Fruit fly (Drosophila melanogaster) whole organism, embryonic: ENCODE measurements around the gene CG1161.

ENCODE experiments used
- Bdp1 ChIP-seq: fragments of 200-800 bp; sonication (Bioruptor generic); optimal IDR thresholded peaks from 3 replicates; lab custom pipeline; 2016; ENCODE audit warnings: missing biosample characterization, missing genetic modification characterization
- Blimp-1 ChIP-seq: fragments of 200-800 bp; sonication (Bioruptor generic); optimal IDR thresholded peaks from 3 replicates; lab custom pipeline; 2018; ENCODE audit warnings: missing biosample characterization, missing genetic modification characterization, mild to moderate bottlenecking, moderate library complexity, missing genetic modification reagents
- CG10209 ChIP-seq: fragments of 200-800 bp; sonication (Bioruptor generic); optimal IDR thresholded peaks from 3 replicates; lab custom pipeline; 2017; ENCODE audit warnings: missing biosample characterization, mild to moderate bottlenecking, missing genetic modification characterization, missing genetic modification reagents
- CG10565 ChIP-seq: fragments of 200-800 bp; sonication (Bioruptor generic); optimal IDR thresholded peaks from 3 replicates; lab custom pipeline; 2016; ENCODE audit warnings: missing biosample characterization, mild to moderate bottlenecking, missing genetic modification characterization
- CG12104 ChIP-seq: fragments of 200-800 bp; sonication (Bioruptor generic); optimal IDR thresholded peaks from 3 replicates; lab custom pipeline; 2016; ENCODE audit warnings: missing biosample characterization, missing genetic modification characterization
- CG14860 ChIP-seq: fragments of 200-800 bp; sonication (Bioruptor generic); IDR thresholded peaks from 3 replicates; pipeline ENCODE4 v1.3.6; 2022; ENCODE audit warnings: missing biosample characterization, missing genetic modification characterization; ENCODE audit not compliant: partially characterized antibody
- CG15073 ChIP-seq: fragments of 200-800 bp; sonication (Bioruptor generic); optimal IDR thresholded peaks from 2 replicates; lab custom pipeline; 2016; ENCODE audit warnings: missing biosample characterization, missing genetic modification characterization
- CG15514 ChIP-seq: fragments of 200-800 bp; sonication (Bioruptor generic); optimal IDR thresholded peaks from 3 replicates; lab custom pipeline; 2017; ENCODE audit warnings: missing biosample characterization, missing genetic modification characterization, mild to moderate bottlenecking, moderate library complexity, missing genetic modification reagents
- CG16863 ChIP-seq: fragments of 200-800 bp; sonication (Bioruptor generic); optimal IDR thresholded peaks from 3 replicates; lab custom pipeline; 2016; ENCODE audit warnings: missing biosample characterization, missing genetic modification characterization
- CG1792 ChIP-seq: fragments of 200-800 bp; sonication (Bioruptor generic); optimal IDR thresholded peaks from 2 replicates; lab custom pipeline; 2016; ENCODE audit warnings: missing biosample characterization, missing genetic modification characterization
- CG32767 ChIP-seq: fragments of 200-800 bp; sonication (Bioruptor generic); IDR thresholded peaks from 2 replicates; pipeline ENCODE4 v1.3.6; 2022; ENCODE audit warnings: missing biosample characterization, missing genetic modification characterization
- CG33213 ChIP-seq: fragments of 200-800 bp; sonication (Bioruptor generic); optimal IDR thresholded peaks from 3 replicates; lab custom pipeline; 2016; ENCODE audit warnings: missing biosample characterization, missing genetic modification characterization
- CG3726 ChIP-seq: fragments of 200-800 bp; sonication (Bioruptor generic); IDR thresholded peaks from 3 replicates; pipeline ENCODE4, ENCODE4 v1.3.6; 2022; ENCODE audit warnings: missing biosample characterization, missing genetic modification characterization
- CG4360 ChIP-seq: fragments of 200-800 bp; sonication (Bioruptor generic); IDR thresholded peaks from 2 replicates; pipeline ENCODE4 v1.3.6; 2022; ENCODE audit warnings: missing biosample characterization, missing genetic modification characterization
- CG6654 ChIP-seq: fragments of 200-800 bp; sonication (Bioruptor generic); optimal IDR thresholded peaks from 2 replicates; lab custom pipeline; 2017; ENCODE audit warnings: missing biosample characterization, mild to moderate bottlenecking, missing genetic modification characterization
- CG7786 ChIP-seq: fragments of 200-800 bp; sonication (Bioruptor generic); optimal IDR thresholded peaks from 2 replicates; lab custom pipeline; 2016; ENCODE audit warnings: missing biosample characterization, missing genetic modification characterization
- CG9727 ChIP-seq: fragments of 200-800 bp; sonication (Bioruptor generic); optimal IDR thresholded peaks from 3 replicates; lab custom pipeline; 2017; ENCODE audit warnings: missing biosample characterization, mild to moderate bottlenecking, missing genetic modification characterization
- CTCF ChIP-seq: fragments of 200-800 bp; sonication (Bioruptor generic); optimal IDR thresholded peaks from 2 replicates; lab custom pipeline; 2017; ENCODE audit warnings: missing biosample characterization, mild to moderate bottlenecking, missing genetic modification characterization, moderate library complexity
- Chrac-16 ChIP-seq: fragments of 200-800 bp; sonication (Bioruptor generic); optimal IDR thresholded peaks from 3 replicates; lab custom pipeline; 2016; ENCODE audit warnings: missing biosample characterization, missing genetic modification characterization
- Dad ChIP-seq: fragments of 200-800 bp; sonication (Bioruptor generic); optimal IDR thresholded peaks from 3 replicates; lab custom pipeline; 2016; ENCODE audit warnings: missing biosample characterization, missing genetic modification characterization
- Dp ChIP-seq: fragments of 200-800 bp; sonication (Bioruptor generic); optimal IDR thresholded peaks from 2 replicates; lab custom pipeline; 2018; ENCODE audit warnings: missing biosample characterization, mild to moderate bottlenecking, missing genetic modification characterization, moderate library complexity
- Drgx ChIP-seq: fragments of 200-800 bp; sonication (Bioruptor generic); IDR thresholded peaks from 2 replicates; pipeline ENCODE4 v1.3.6; 2022; ENCODE audit warnings: missing biosample characterization, missing genetic modification characterization
- E2f2 ChIP-seq: fragments of 200-800 bp; sonication (Bioruptor generic); IDR thresholded peaks from 2 replicates; pipeline ENCODE4 v1.3.6; 2022; ENCODE audit warnings: missing biosample characterization, missing genetic modification characterization
- Fer3 ChIP-seq: fragments of 200-800 bp; sonication (Bioruptor generic); optimal IDR thresholded peaks from 2 replicates; lab custom pipeline; 2018; ENCODE audit warnings: missing biosample characterization, mild to moderate bottlenecking, missing genetic modification characterization, moderate library complexity
- GATAe ChIP-seq: fragments of 200-800 bp; sonication (Bioruptor generic); conservative IDR thresholded peaks from 2 replicates; pipeline ENCODE4 v1.3.6; 2022; ENCODE audit warnings: missing biosample characterization, missing genetic modification characterization
- HmgZ ChIP-seq: fragments of 200-800 bp; sonication (Bioruptor generic); optimal IDR thresholded peaks from 2 replicates; lab custom pipeline; 2018; ENCODE audit warnings: missing biosample characterization, mild to moderate bottlenecking, missing genetic modification characterization
- Neu2 ChIP-seq: fragments of 200-800 bp; sonication (Bioruptor generic); optimal IDR thresholded peaks from 3 replicates; lab custom pipeline; 2016; ENCODE audit warnings: missing biosample characterization, missing genetic modification characterization, borderline replicate concordance
- Scr ChIP-seq: fragments of 200-800 bp; sonication (Bioruptor generic); IDR thresholded peaks from 2 replicates; pipeline ENCODE4 v1.3.6; 2022; ENCODE audit warnings: missing biosample characterization, missing genetic modification characterization; ENCODE audit not compliant: partially characterized antibody
- Xbp1 ChIP-seq: fragments of 200-800 bp; sonication (Bioruptor generic); optimal IDR thresholded peaks from 3 replicates; lab custom pipeline; 2016; ENCODE audit warnings: missing biosample characterization, mild to moderate bottlenecking, missing genetic modification characterization
- ase ChIP-seq: fragments of 200-800 bp; sonication (Bioruptor generic); IDR thresholded peaks from 3 replicates; pipeline ENCODE4 v1.3.6; 2022; ENCODE audit warnings: missing biosample characterization, missing genetic modification characterization
- cad ChIP-seq: fragments of >200 bp; optimal IDR thresholded peaks from 2 replicates; lab custom pipeline; 2017; ENCODE audit warnings: missing biosample characterization, missing genetic modification characterization
- crc ChIP-seq: fragments of 200-800 bp; sonication (Bioruptor generic); optimal IDR thresholded peaks from 2 replicates; lab custom pipeline; 2016; ENCODE audit warnings: missing biosample characterization, missing genetic modification characterization
- fd102C ChIP-seq: fragments of 200-800 bp; sonication (Bioruptor generic); optimal IDR thresholded peaks from 2 replicates; lab custom pipeline; 2018; ENCODE audit warnings: missing biosample characterization, mild to moderate bottlenecking, missing genetic modification characterization, moderate library complexity
- ftz-f1 ChIP-seq: fragments of 200-800 bp; sonication (Bioruptor generic); optimal IDR thresholded peaks from 2 replicates; lab custom pipeline; 2016; ENCODE audit warnings: missing biosample characterization, missing genetic modification characterization
- h ChIP-seq: fragments of >200 bp; optimal IDR thresholded peaks from 2 replicates; lab custom pipeline; 2017
- hkb ChIP-seq, 2 experiments: fragments of 200-800 bp in 1 of 2; fragments of >200 bp in 1 of 2; sonication (Bioruptor generic) in 1 of 2; IDR thresholded peaks in 1 of 2; optimal IDR thresholded peaks in 1 of 2; 2 replicates each; pipeline versions ENCODE4 v1.3.6 to Lab custom; 2017 to 2022; ENCODE audit warnings: missing biosample characterization in 1 of 2, missing genetic modification characterization in 1 of 2
- hth ChIP-seq: fragments of >200 bp; optimal IDR thresholded peaks from 2 replicates; lab custom pipeline; 2017; ENCODE audit warnings: inconsistent platforms
- kah ChIP-seq: fragments of 200-800 bp; sonication (Bioruptor generic); optimal IDR thresholded peaks from 2 replicates; lab custom pipeline; 2018; ENCODE audit warnings: missing biosample characterization, mild to moderate bottlenecking, missing genetic modification characterization
- knrl ChIP-seq: fragments of 200-800 bp; sonication (Bioruptor generic); IDR thresholded peaks from 3 replicates; pipeline ENCODE4 v1.3.6; 2022; ENCODE audit warnings: missing biosample characterization, missing genetic modification characterization; ENCODE audit not compliant: partially characterized antibody
- luna ChIP-seq: fragments of 200-800 bp; sonication (Bioruptor generic); optimal IDR thresholded peaks from 2 replicates; lab custom pipeline; 2016; ENCODE audit warnings: missing biosample characterization, missing genetic modification characterization
- mld ChIP-seq: fragments of 200-800 bp; sonication (Bioruptor generic); IDR thresholded peaks from 3 replicates; pipeline ENCODE4 v1.3.6; 2022; ENCODE audit warnings: missing biosample characterization, missing genetic modification characterization; ENCODE audit not compliant: partially characterized antibody
- p53 ChIP-seq: fragments of 200-800 bp; sonication (Bioruptor generic); optimal IDR thresholded peaks from 2 replicates; lab custom pipeline; 2016; ENCODE audit warnings: missing biosample characterization, missing genetic modification characterization
- pan ChIP-seq, 4 experiments: fragments of >200 bp in 3 of 4; fragments of 200-800 bp in 1 of 4; sonication (Bioruptor generic) in 1 of 4; optimal IDR thresholded peaks in 3 of 4; IDR thresholded peaks in 1 of 4; 2 replicates each; pipeline versions ENCODE4 v1.3.6 to Lab custom; 2017 to 2022; ENCODE audit warnings: missing biosample characterization in 2 of 4, missing genetic modification characterization in 2 of 4, mixed read lengths in 1 of 4
- pita ChIP-seq: fragments of 200-800 bp; sonication (Bioruptor generic); optimal IDR thresholded peaks from 2 replicates; lab custom pipeline; 2017; ENCODE audit warnings: missing biosample characterization, mild to moderate bottlenecking, missing genetic modification characterization
- pnt ChIP-seq: fragments of 200-800 bp; sonication (Bioruptor generic); optimal IDR thresholded peaks from 3 replicates; lab custom pipeline; 2016; ENCODE audit warnings: missing biosample characterization, missing genetic modification characterization
- shn ChIP-seq: fragments of 200-800 bp; sonication (Bioruptor generic); optimal IDR thresholded peaks from 3 replicates; lab custom pipeline; 2016; ENCODE audit warnings: missing biosample characterization, missing genetic modification characterization
- slou ChIP-seq: fragments of 200-800 bp; sonication (Bioruptor generic); optimal IDR thresholded peaks from 3 replicates; lab custom pipeline; 2016; ENCODE audit warnings: missing biosample characterization, missing genetic modification characterization
- sna ChIP-seq: fragments of 200-800 bp; sonication (Bioruptor generic); IDR thresholded peaks from 2 replicates; pipeline ENCODE4 v1.3.6; 2022; ENCODE audit warnings: missing biosample characterization, missing genetic modification characterization; ENCODE audit not compliant: partially characterized antibody
- tgo ChIP-seq: fragments of 200-800 bp; sonication (Bioruptor generic); IDR thresholded peaks from 3 replicates; pipeline ENCODE4 v1.3.6; 2022; ENCODE audit warnings: missing biosample characterization, missing genetic modification characterization
- toy ChIP-seq: fragments of 200-800 bp; sonication (Bioruptor generic); IDR thresholded peaks from 2 replicates; pipeline ENCODE4 v1.3.6; 2022; ENCODE audit warnings: missing biosample characterization, missing genetic modification characterization
- tup ChIP-seq: fragments of 200-800 bp; sonication (Bioruptor generic); optimal IDR thresholded peaks from 2 replicates; lab custom pipeline; 2016; ENCODE audit warnings: missing biosample characterization, mild to moderate bottlenecking, missing genetic modification characterization, moderate library complexity

The CG1161 gene

dm6 chr3R:5393742-5394391, 39.0 kb downstream of the CG1161 start, which contains the start of gene CG1172 (continued):
- TF ChIP-seq fd102C (GFP tag; lab: Kevin White, UChicago) (no peak), Neu2 (GFP tag; lab: Kevin White, UChicago) (no peak), CG7786 (GFP tag; lab: Kevin White, UChicago) (no peak), CG15073 (no peak), pnt (GFP tag; lab: Kevin White, UChicago) (no peak), CTCF (peak; percentile 7), Dad (GFP tag; lab: Kevin White, UChicago) (no peak), HmgZ (peak; percentile 63), GATAe (no peak), tgo (GFP tag; lab: Robert Waterston, UW) (no peak), mld (GFP tag; lab: Robert Waterston, UW) (no peak), tup (GFP tag; lab: Kevin White, UChicago) (no peak), pita (GFP tag; lab: Kevin White, UChicago) (no peak), ase (GFP tag; lab: Robert Waterston, UW) (no peak), Scr (GFP tag; lab: Robert Waterston, UW) (peak; percentile 79), CG9727 (GFP tag; lab: Kevin White, UChicago) (no peak), CG3726 (GFP tag; lab: Robert Waterston, UW) (no peak), Bdp1 (GFP tag; lab: Kevin White, UChicago) (no peak), knrl (peak; percentile 71), Dp (GFP tag; lab: Kevin White, UChicago) (peak; percentile 81), CG14860 (GFP tag; lab: Robert Waterston, UW) (peak; percentile 28; the same call in 1 of the 3 replicates), sna (peak; percentile 76), CG16863 (GFP tag; lab: Kevin White, UChicago) (no peak), CG1792 (GFP tag; lab: Kevin White, UChicago) (no peak), CG10565 (no peak), pan (optimal IDR thresholded peaks at IDR 0.05; lab: Kevin White, UChicago) (no peak), pan (GFP tag; optimal IDR thresholded peaks at IDR 0.05 in 1 of 2, IDR thresholded peaks at IDR 0.05 in 1 of 2) (no peak), h (lab: Kevin White, UChicago) (no peak), Drgx (no peak), shn (no peak), luna (no peak), slou (no peak), Fer3 (tag; lab: Kevin White, UChicago) (peak; percentile 33), cad (GFP tag; lab: Kevin White, UChicago) (no peak), CG15514 (GFP tag; lab: Kevin White, UChicago) (peak; percentile 75), Chrac-16 (no peak), ftz-f1 (peak; percentile 47), CG10209 (GFP tag; lab: Kevin White, UChicago) (no peak), Blimp-1 (GFP tag; lab: Kevin White, UChicago) (no peak), crc (GFP tag; lab: Kevin White, UChicago) (no peak), CG4360 (GFP tag; lab: Robert Waterston, UW) (no peak), hkb (optimal IDR thresholded peaks at IDR 0.05; lab: Kevin White, UChicago) (no peak), hkb (GFP tag; IDR thresholded peaks at IDR 0.05; lab: Robert Waterston, UW) (no peak), E2f2 (GFP tag; lab: Robert Waterston, UW) (peak; percentile 85), kah (GFP tag; lab: Kevin White, UChicago) (no peak), Xbp1 (GFP tag; lab: Kevin White, UChicago) (no peak), CG12104 (no peak), CG33213 (GFP tag; lab: Kevin White, UChicago) (peak; percentile 60), hth (lab: Kevin White, UChicago) (no peak), CG32767 (GFP tag; lab: Robert Waterston, UW) (no peak), CG6654 (GFP tag; lab: Kevin White, UChicago) (no peak), toy (GFP tag; lab: Robert Waterston, UW) (no peak), p53 (GFP tag; lab: Kevin White, UChicago) (no peak)
